Worm (Caenorhabditis elegans) whole organism, L4/young adult: ENCODE results near the gene C12D8.21.

Experiments
- W03F9.2 ChIP-seq: fragments of 150-350 bp; optimal IDR thresholded peaks from 2 replicates; lab custom pipeline; 2014; ENCODE audit warnings: missing biosample characterization, missing genetic modification characterization
- dao-5 ChIP-seq: sonication (generic microtip); optimal IDR thresholded peaks from 2 replicates; lab custom pipeline; 2016; ENCODE audit warnings: missing genotype, missing genetic modification characterization, moderate library complexity, missing compliant biosample characterization
- him-1 ChIP-seq: sonication (generic microtip); optimal IDR thresholded peaks from 2 replicates; lab custom pipeline; 2016; ENCODE audit warnings: missing genotype, missing genetic modification reagents, missing genetic modification characterization, missing compliant biosample characterization

DNA sequence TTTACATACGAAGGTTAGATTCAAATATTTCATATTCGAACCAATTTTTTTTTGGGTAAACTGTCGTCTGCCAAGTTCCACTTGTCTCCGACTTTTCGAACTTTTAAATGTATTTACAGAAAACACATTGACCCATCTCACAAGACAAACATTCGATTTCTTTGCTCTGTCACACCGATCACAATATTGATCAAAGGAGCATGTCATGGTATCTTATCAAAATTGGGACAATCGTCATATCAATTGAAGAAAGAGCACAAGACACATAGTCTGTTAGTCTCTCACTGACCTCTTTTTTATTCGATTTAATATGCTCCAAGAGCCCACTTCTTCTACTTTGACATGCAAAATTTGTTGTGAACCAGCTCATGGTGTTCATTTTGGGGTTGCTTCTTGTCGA, 15.1 kb upstream of the C12D8.21 start, which contains the start of gene nhr-232:
- no peak for TF ChIP-seq him-1 (tag; lab: Kevin White, UChicago)
- TF ChIP-seq dao-5 (tag; lab: Kevin White, UChicago), result no peak
- no peak for TF ChIP-seq W03F9.2
